Fruit fly (Drosophila melanogaster): ENCODE data around the gene exex.

Gene exex

dm6 chr3L:7934200-7934599 is 13.8 kb upstream of the exex start:
- 0 out of 3 replicates have a peak, but pooled peaks have one; percentile 40 for TF ChIP-seq CG2199 (GFP tag; IDR thresholded peaks at IDR 0.05)
- no peak for TF ChIP-seq ind (GFP tag; optimal IDR thresholded peaks at IDR 0.05)
- TF ChIP-seq CG18476 (GFP tag; optimal IDR thresholded peaks at IDR 0.05), result no peak
- peak; percentile 86 for TF ChIP-seq exex (tag; optimal IDR thresholded peaks at IDR 0.05)
- peak; percentile 32 for TF ChIP-seq sug (tag; optimal IDR thresholded peaks at IDR 0.05)

dm6 chr3L:7934857-7935256 is 13.1 kb upstream of the exex start:
- TF ChIP-seq Taf1 (GFP tag; IDR thresholded peaks at IDR 0.05) (no peak), nerfin-1 (tag; optimal IDR thresholded peaks at IDR 0.05) (no peak), HLH4C (GFP tag; IDR thresholded peaks at IDR 0.05; ENCODE audit: partially characterized antibody) (no peak), CG7745 (tag; optimal IDR thresholded peaks at IDR 0.05) (peak; percentile 45), Sin3A (optimal IDR thresholded peaks at IDR 0.05) (no peak), crol (GFP tag; IDR thresholded peaks at IDR 0.05) (no peak), CG2199 (GFP tag; IDR thresholded peaks at IDR 0.05) (peak; percentile 41; the same call in 2 of the 3 replicates), Trl (optimal IDR thresholded peaks at IDR 0.05) (peak in 1 of 2 experiments; percentile 21), Trl (GFP tag; optimal IDR thresholded peaks at IDR 0.05) (no peak), HHEX (GFP tag; optimal IDR thresholded peaks at IDR 0.05) (no peak), Abd-B (GFP tag; optimal IDR thresholded peaks at IDR 0.05) (no peak), onecut (GFP tag; IDR thresholded peaks at IDR 0.05) (no peak), B-H1 (GFP tag; IDR thresholded peaks at IDR 0.05) (no peak), sd (tag; optimal IDR thresholded peaks at IDR 0.05) (no peak), cato (GFP tag; optimal IDR thresholded peaks at IDR 0.05; ENCODE audit: borderline replicate concordance) (no peak), Pdp1 (GFP tag; optimal IDR thresholded peaks at IDR 0.05) (peak in 1 of 2 experiments; percentile 24), eve (GFP tag; optimal IDR thresholded peaks at IDR 0.05) (no peak), gcm (GFP tag; optimal IDR thresholded peaks at IDR 0.05) (peak; percentile 23), Chrac-16 (GFP tag; optimal IDR thresholded peaks at IDR 0.05) (no peak), CG2120 (GFP tag; optimal IDR thresholded peaks at IDR 0.05) (no peak), pros (GFP tag; optimal IDR thresholded peaks at IDR 0.05) (no peak), zen (tag; optimal IDR thresholded peaks at IDR 0.05) (no peak), fd102C (GFP tag; optimal IDR thresholded peaks at IDR 0.05) (no peak), CG3726 (GFP tag; IDR thresholded peaks at IDR 0.05) (no peak), Elba2 (GFP tag; optimal IDR thresholded peaks at IDR 0.05) (no peak), Tbp (GFP tag; optimal IDR thresholded peaks at IDR 0.05) (no peak), Fer3 (tag; optimal IDR thresholded peaks at IDR 0.05) (no peak), CG4360 (GFP tag; IDR thresholded peaks at IDR 0.05) (no peak), CG14667 (GFP tag; IDR thresholded peaks at IDR 0.05) (no peak), BEAF-32 (GFP tag; optimal IDR thresholded peaks at IDR 0.05) (no peak), bsh (GFP tag; optimal IDR thresholded peaks at IDR 0.05) (no peak), inv (GFP tag; IDR thresholded peaks at IDR 0.05; ENCODE audit: partially characterized antibody) (no peak), fd64A (GFP tag; optimal IDR thresholded peaks at IDR 0.05) (no peak), Mad (GFP tag; optimal IDR thresholded peaks at IDR 0.05) (no peak), exex (tag; optimal IDR thresholded peaks at IDR 0.05) (peak; percentile 80), CG1603 (tag; optimal IDR thresholded peaks at IDR 0.05) (no peak)

- no peak for TF ChIP-seq CG3281 (GFP tag; optimal IDR thresholded peaks at IDR 0.05)
- no peak for TF ChIP-seq fd102C (GFP tag; optimal IDR thresholded peaks at IDR 0.05)
- no peak for TF ChIP-seq Dek (tag; optimal IDR thresholded peaks at IDR 0.05)
- no peak for TF ChIP-seq CG8944 (GFP tag; optimal IDR thresholded peaks at IDR 0.05)
- TF ChIP-seq wek (GFP tag; optimal IDR thresholded peaks at IDR 0.05), result no peak
- no peak for TF ChIP-seq MBD-R2 (GFP tag; IDR thresholded peaks at IDR 0.05)
- TF ChIP-seq Pdp1 (GFP tag; optimal IDR thresholded peaks at IDR 0.05), result peak in 1 of 2 experiments; percentile 49
- TF ChIP-seq Hr78 (GFP tag; optimal IDR thresholded peaks at IDR 0.05), result no peak
- no peak for TF ChIP-seq dmrt99B (tag; optimal IDR thresholded peaks at IDR 0.05)
- no peak for TF ChIP-seq Ada2b (GFP tag; IDR thresholded peaks at IDR 0.05)
- no peak for TF ChIP-seq CG18764 (GFP tag; optimal IDR thresholded peaks at IDR 0.05)
- no peak for TF ChIP-seq repo (GFP tag; optimal IDR thresholded peaks at IDR 0.05)
- no peak for TF ChIP-seq Mad (GFP tag; optimal IDR thresholded peaks at IDR 0.05)
- no peak for TF ChIP-seq CG10147 (GFP tag; optimal IDR thresholded peaks at IDR 0.05)
Observed at dm6 chr3L:7935409-7935932, 12.5 kb upstream of the exex start.

Measured in whole organism, embryonic.